Fruit fly (Drosophila melanogaster) whole organism, wandering third instar larva: ENCODE measurements around the gene Mbs.
A peak's percentile ranks its signal among the peaks of the same experiment; 100 is the strongest.

Experiments
- Abd-B ChIP-seq: fragments of >200 bp; optimal IDR thresholded peaks from 2 replicates; lab custom pipeline; 2017; ENCODE audit warnings: missing biosample characterization, missing genetic modification characterization
- CG32264 ChIP-seq: fragments of 200-800 bp; sonication (Bioruptor generic); optimal IDR thresholded peaks from 2 replicates; lab custom pipeline; 2016; ENCODE audit warnings: missing biosample characterization, missing genetic modification characterization
- CG9705 ChIP-seq: fragments of 200-800 bp; sonication (Bioruptor generic); optimal IDR thresholded peaks from 2 replicates; lab custom pipeline; 2018; ENCODE audit warnings: missing biosample characterization, mild to moderate bottlenecking, missing genetic modification characterization
- CrebA ChIP-seq: fragments of 200-800 bp; sonication (Bioruptor generic); optimal IDR thresholded peaks from 2 replicates; lab custom pipeline; 2016; ENCODE audit warnings: missing biosample characterization, mild to moderate bottlenecking, missing genetic modification characterization, borderline replicate concordance
- Dfd ChIP-seq: fragments of >200 bp; optimal IDR thresholded peaks from 2 replicates; lab custom pipeline; 2017; ENCODE audit warnings: missing biosample characterization, missing genetic modification characterization
- Dif ChIP-seq: fragments of 200-275, 200-300 bp; sonication (Bioruptor generic); optimal IDR thresholded peaks from 2 replicates; lab custom pipeline; 2018; ENCODE audit warnings: missing biosample characterization, missing genetic modification characterization; ENCODE audit not compliant: partially characterized antibody
- GATAd ChIP-seq: sonication (Bioruptor generic); optimal IDR thresholded peaks from 2 replicates; lab custom pipeline; 2016; ENCODE audit warnings: missing biosample characterization, missing genetic modification characterization
- HLH106 ChIP-seq: fragments of 200-800 bp; optimal IDR thresholded peaks from 3 replicates; lab custom pipeline; 2019; ENCODE audit warnings: missing biosample characterization, mild to moderate bottlenecking, missing genetic modification characterization, moderate library complexity
- Hnf4 ChIP-seq: fragments of 200-800 bp; sonication (Bioruptor generic); optimal IDR thresholded peaks from 2 replicates; lab custom pipeline; 2016; ENCODE audit warnings: missing biosample characterization, mild to moderate bottlenecking, missing genetic modification characterization
- Hr78 ChIP-seq: fragments of >200 bp; optimal IDR thresholded peaks from 2 replicates; lab custom pipeline; 2017; ENCODE audit warnings: missing biosample characterization, missing genetic modification characterization
- Hr83 ChIP-seq: fragments of 200-300 bp; sonication (Bioruptor generic); optimal IDR thresholded peaks from 2 replicates; lab custom pipeline; 2016; ENCODE audit warnings: missing biosample characterization, mild to moderate bottlenecking, missing genetic modification characterization, moderate library complexity; ENCODE audit not compliant: poor library complexity, severe bottlenecking
- Jra ChIP-seq: sonication (Bioruptor generic); optimal IDR thresholded peaks from 2 replicates; lab custom pipeline; 2016; ENCODE audit warnings: missing biosample characterization, missing genetic modification characterization
- Mio ChIP-seq: sonication (Bioruptor generic); optimal IDR thresholded peaks from 2 replicates; lab custom pipeline; 2016; ENCODE audit warnings: missing biosample characterization, missing genetic modification characterization
- Myc ChIP-seq: fragments of >200 bp; optimal IDR thresholded peaks from 2 replicates; lab custom pipeline; 2017
- N ChIP-seq: fragments of >200 bp; optimal IDR thresholded peaks from 2 replicates; lab custom pipeline; 2018; ENCODE audit warnings: missing biosample characterization, missing external identifiers, missing genetic modification characterization
- OdsH ChIP-seq: fragments of 200-800 bp; sonication (Bioruptor generic); optimal IDR thresholded peaks from 2 replicates; lab custom pipeline; 2016; ENCODE audit warnings: missing biosample characterization, mild to moderate bottlenecking, missing genetic modification characterization
- Rel ChIP-seq, 2 experiments: fragments of 200-800 bp; sonication (Bioruptor generic) in 1 of 2; optimal IDR thresholded peaks; 2 replicates in 1 of 2; 3 replicates in 1 of 2; lab custom pipeline; 2016 to 2019; ENCODE audit warnings: mild to moderate bottlenecking in 2 of 2, missing biosample characterization in 2 of 2, missing genetic modification characterization in 2 of 2, moderate library complexity in 1 of 2
- Sp1 ChIP-seq: fragments of 200-800 bp; sonication (Bioruptor generic); optimal IDR thresholded peaks from 3 replicates; lab custom pipeline; 2019; ENCODE audit warnings: missing biosample characterization, mild to moderate bottlenecking, missing genetic modification characterization, moderate library complexity
- Vsx2 ChIP-seq: fragments of 200-300, 225-300 bp; sonication (Bioruptor generic); optimal IDR thresholded peaks from 2 replicates; lab custom pipeline; 2018; ENCODE audit warnings: missing biosample characterization, missing genetic modification characterization; ENCODE audit not compliant: partially characterized antibody
- br ChIP-seq: fragments of 200-800 bp; sonication (Bioruptor generic); optimal IDR thresholded peaks from 2 replicates; lab custom pipeline; 2016; ENCODE audit warnings: missing biosample characterization, missing genetic modification characterization
- brk ChIP-seq: fragments of 200-800 bp; sonication (Bioruptor generic); optimal IDR thresholded peaks from 2 replicates; lab custom pipeline; 2016; ENCODE audit warnings: missing biosample characterization, mild to moderate bottlenecking, missing genetic modification characterization
- dl ChIP-seq, 2 experiments: fragments of 175-275, 200-275 bp in 1 of 2; fragments of 200-275 bp in 1 of 2; sonication (Bioruptor generic); optimal IDR thresholded peaks; lab custom pipeline; 2018; ENCODE audit warnings: mild to moderate bottlenecking in 2 of 2, missing biosample characterization in 2 of 2, missing genetic modification characterization in 2 of 2, moderate library complexity in 2 of 2; ENCODE audit not compliant: partially characterized antibody in 2 of 2, insufficient read depth in 1 of 2
- dmrt93B ChIP-seq: fragments of 200-800 bp; sonication (Bioruptor generic); optimal IDR thresholded peaks from 2 replicates; lab custom pipeline; 2018; ENCODE audit warnings: missing biosample characterization, mild to moderate bottlenecking, missing genetic modification characterization
- dsf ChIP-seq: sonication (Bioruptor generic); optimal IDR thresholded peaks from 2 replicates; lab custom pipeline; 2016; ENCODE audit warnings: missing biosample characterization, missing genetic modification characterization, borderline replicate concordance
- ey ChIP-seq: fragments of 200-800 bp; sonication (Bioruptor generic); optimal IDR thresholded peaks from 2 replicates; lab custom pipeline; 2016; ENCODE audit warnings: missing biosample characterization, missing genetic modification characterization
- foxo ChIP-seq, 2 experiments: fragments of 200-800 bp; sonication (Bioruptor generic); optimal IDR thresholded peaks; 2 replicates in 1 of 2; 3 replicates in 1 of 2; lab custom pipeline; 2016 to 2017; ENCODE audit warnings: missing biosample characterization in 2 of 2, missing genetic modification characterization in 2 of 2
- fru ChIP-seq: fragments of 200-800 bp; sonication (Bioruptor generic); optimal IDR thresholded peaks from 3 replicates; lab custom pipeline; 2016; ENCODE audit warnings: missing biosample characterization, mild to moderate bottlenecking, missing genetic modification characterization
- h ChIP-seq: fragments of 200-800 bp; sonication (Bioruptor generic); optimal IDR thresholded peaks from 3 replicates; lab custom pipeline; 2016; ENCODE audit warnings: missing biosample characterization, mild to moderate bottlenecking, missing genetic modification characterization
- jim ChIP-seq: fragments of 175-275, 200-325 bp; sonication (Bioruptor generic); optimal IDR thresholded peaks from 2 replicates; lab custom pipeline; 2016; ENCODE audit warnings: missing biosample characterization, mild to moderate bottlenecking, missing genetic modification characterization
- lola ChIP-seq: fragments of >200 bp; optimal IDR thresholded peaks from 2 replicates; lab custom pipeline; 2017; ENCODE audit warnings: missing biosample characterization, missing genetic modification characterization
- pan ChIP-seq: fragments of >200 bp; optimal IDR thresholded peaks from 2 replicates; lab custom pipeline; 2017
- psq ChIP-seq: fragments of 200-800 bp; sonication (Bioruptor generic); optimal IDR thresholded peaks from 3 replicates; lab custom pipeline; 2017; ENCODE audit warnings: missing biosample characterization, mild to moderate bottlenecking, missing genetic modification characterization, moderate library complexity
- rgr ChIP-seq: fragments of 200-800 bp; sonication (Bioruptor generic); optimal IDR thresholded peaks from 3 replicates; lab custom pipeline; 2016; ENCODE audit warnings: missing biosample characterization, mild to moderate bottlenecking, missing genetic modification characterization
- sage ChIP-seq: fragments of 200-800 bp; sonication (Bioruptor generic); optimal IDR thresholded peaks from 2 replicates; lab custom pipeline; 2016; ENCODE audit warnings: missing biosample characterization, mild to moderate bottlenecking, missing genetic modification characterization
- sv ChIP-seq: fragments of 200-800 bp; sonication (Bioruptor generic); optimal IDR thresholded peaks from 3 replicates; lab custom pipeline; 2016; ENCODE audit warnings: missing biosample characterization, missing genetic modification characterization
- tai ChIP-seq: sonication (Bioruptor generic); optimal IDR thresholded peaks from 2 replicates; lab custom pipeline; 2016; ENCODE audit warnings: missing biosample characterization, missing genetic modification characterization
- usp ChIP-seq: fragments of >200 bp; optimal IDR thresholded peaks from 2 replicates; lab custom pipeline; 2017; ENCODE audit warnings: missing biosample characterization, missing genetic modification characterization
- woc ChIP-seq: sonication (Bioruptor generic); optimal IDR thresholded peaks from 2 replicates; lab custom pipeline; 2016; ENCODE audit warnings: missing biosample characterization, mild to moderate bottlenecking, missing genetic modification characterization

Mbs gene

DNA sequence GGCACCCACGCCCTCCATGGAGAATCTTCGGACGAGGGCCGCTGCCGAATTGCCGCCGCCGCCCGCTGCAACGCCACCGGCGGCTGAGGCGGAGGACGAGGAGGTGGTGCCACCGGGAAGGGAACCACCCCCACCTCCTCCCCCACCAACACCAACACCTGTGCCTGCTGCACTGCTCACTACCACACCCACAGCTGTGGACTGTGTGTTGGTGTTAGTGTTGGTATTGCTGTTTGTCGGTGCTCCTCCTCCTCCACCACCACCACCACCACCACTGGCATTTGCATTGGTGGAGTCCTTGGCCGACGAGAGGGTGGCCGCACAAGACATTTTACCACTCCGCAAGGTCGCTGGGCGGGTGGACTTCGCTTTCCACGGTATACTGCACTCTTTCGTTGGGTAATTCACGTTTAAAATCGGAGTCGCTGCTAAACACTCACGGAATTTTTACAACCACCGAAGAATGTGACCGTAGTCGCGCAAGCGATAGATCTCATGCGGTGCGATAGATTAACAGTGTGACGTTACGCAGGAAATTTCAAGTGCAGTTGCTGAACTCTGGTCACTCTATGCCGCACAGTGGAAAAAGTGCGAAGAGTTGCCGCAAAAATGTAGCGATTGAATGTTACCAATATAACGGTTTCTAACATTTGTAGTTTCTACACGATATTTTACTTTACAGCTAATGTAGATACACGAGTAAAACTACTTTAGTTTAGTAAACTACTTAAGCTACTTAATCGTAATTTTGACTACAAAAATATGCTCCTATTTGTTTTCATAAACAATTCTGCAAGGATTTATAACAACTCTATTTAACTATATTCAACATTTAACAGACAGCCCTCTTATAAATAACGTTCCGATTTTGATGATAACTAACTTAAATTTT is 40.2 kb upstream of the Mbs start, which contains the start of gene mib1:
Gene mib1 (minus strand): TSS at position 494 of the 892 bp plus-strand sequence.
- TF ChIP-seq Myc (lab: Kevin White, UChicago) (peak; percentile 6), HLH106 (peak; percentile 25), psq (GFP tag; lab: Kevin White, UChicago) (peak; percentile 29), rgr (GFP tag; lab: Kevin White, UChicago) (no peak), woc (GFP tag; lab: Kevin White, UChicago) (peak; percentile 88), Jra (GFP tag; lab: Kevin White, UChicago) (no peak), br (GFP tag; lab: Kevin White, UChicago) (no peak), Dif (GFP tag; lab: Kevin White, UChicago) (peak; percentile 14), brk (GFP tag; lab: Kevin White, UChicago) (no peak), dmrt93B (GFP tag; lab: Kevin White, UChicago) (no peak), OdsH (GFP tag; lab: Kevin White, UChicago) (no peak), Rel (GFP tag; optimal IDR thresholded peaks at IDR 0.05; lab: Kevin White, UChicago) (no peak), Rel (tag; optimal IDR thresholded peaks at IDR 0.05; lab: Kevin White, UChicago) (peak; percentile 56), usp (no peak), sv (GFP tag; lab: Kevin White, UChicago) (no peak), Mio (GFP tag; lab: Kevin White, UChicago) (no peak), dsf (GFP tag; lab: Kevin White, UChicago) (no peak), Abd-B (GFP tag; lab: Kevin White, UChicago) (no peak), h (peak; percentile 14), dl (GFP tag; optimal IDR thresholded peaks at IDR 0.05; lab: Kevin White, UChicago; ENCODE audit: insufficient read depth in 1 of 2, partially characterized antibody in 2 of 2) (no peak), N (GFP tag; lab: Kevin White, UChicago) (peak; percentile 63), lola (GFP tag; lab: Kevin White, UChicago) (no peak), Dfd (GFP tag; lab: Kevin White, UChicago) (peak; percentile 85), sage (GFP tag; lab: Kevin White, UChicago) (no peak), Hr78 (GFP tag; lab: Kevin White, UChicago) (no peak), fru (GFP tag; lab: Kevin White, UChicago) (peak; percentile 34), Vsx2 (GFP tag; lab: Kevin White, UChicago) (no peak), pan (lab: Kevin White, UChicago) (no peak), Sp1 (peak; percentile 43), tai (GFP tag; lab: Kevin White, UChicago) (no peak), jim (GFP tag; lab: Kevin White, UChicago) (no peak), ey (GFP tag; lab: Kevin White, UChicago) (no peak), CrebA (GFP tag; lab: Kevin White, UChicago) (no peak), CG9705 (GFP tag; lab: Kevin White, UChicago) (no peak), CG32264 (no peak), foxo (GFP tag; optimal IDR thresholded peaks at IDR 0.05; lab: Kevin White, UChicago) (peak in 1 of 2 experiments; percentile 18), Hnf4 (GFP tag; lab: Kevin White, UChicago) (no peak), Hr83 (GFP tag; lab: Kevin White, UChicago) (peak; percentile 71), GATAd (GFP tag; lab: Kevin White, UChicago) (no peak)
